Fruit fly (Drosophila melanogaster) whole organism, prepupa: ENCODE data around the gene mRpS11.

Experiments
- CG10631 ChIP-seq: fragments of 200-800 bp; sonication (Bioruptor generic); optimal IDR thresholded peaks from 2 replicates; lab custom pipeline; 2016; ENCODE audit warnings: missing biosample characterization, missing genetic modification characterization
- CG10669 ChIP-seq: fragments of 200-800 bp; sonication (Bioruptor generic); optimal IDR thresholded peaks from 3 replicates; lab custom pipeline; 2018; ENCODE audit warnings: missing biosample characterization, mild to moderate bottlenecking, missing genetic modification characterization, moderate library complexity
- CG11762 ChIP-seq: fragments of 200-800 bp; sonication (Bioruptor generic); optimal IDR thresholded peaks from 3 replicates; lab custom pipeline; 2016; ENCODE audit warnings: missing biosample characterization, missing genetic modification characterization; ENCODE audit not compliant: insufficient read depth
- CG11902 ChIP-seq: fragments of 200-800 bp; sonication (Bioruptor generic); optimal IDR thresholded peaks from 3 replicates; lab custom pipeline; 2016; ENCODE audit warnings: missing biosample characterization, missing genetic modification characterization
- CG15336 ChIP-seq: fragments of 200-800 bp; sonication (Bioruptor generic); IDR thresholded peaks from 2 replicates; pipeline ENCODE4 v1.3.6; 2022; ENCODE audit warnings: missing biosample characterization, missing genetic modification characterization
- CG1621 ChIP-seq: fragments of 200-800 bp; sonication (Bioruptor generic); optimal IDR thresholded peaks from 3 replicates; lab custom pipeline; 2018; ENCODE audit warnings: missing biosample characterization, mild to moderate bottlenecking, missing genetic modification characterization
- CG3032 ChIP-seq: fragments of 200-800 bp; optimal IDR thresholded peaks from 2 replicates; lab custom pipeline; 2019; ENCODE audit warnings: missing biosample characterization, mild to moderate bottlenecking, missing genetic modification characterization, moderate library complexity
- CG32006 ChIP-seq: fragments of 200-800 bp; sonication (Bioruptor generic); optimal IDR thresholded peaks from 3 replicates; lab custom pipeline; 2017; ENCODE audit warnings: missing biosample characterization, mild to moderate bottlenecking, missing genetic modification characterization
- CG34406 ChIP-seq: fragments of 200-800 bp; sonication (Bioruptor generic); optimal IDR thresholded peaks from 3 replicates; lab custom pipeline; 2016; ENCODE audit warnings: missing biosample characterization, missing genetic modification characterization
- CG3919 ChIP-seq: fragments of 200-800 bp; sonication (Bioruptor generic); optimal IDR thresholded peaks from 3 replicates; lab custom pipeline; 2016; ENCODE audit warnings: missing biosample characterization, missing genetic modification characterization
- CG4318 ChIP-seq: fragments of 200-800 bp; sonication (Bioruptor generic); optimal IDR thresholded peaks from 3 replicates; lab custom pipeline; 2017; ENCODE audit warnings: missing biosample characterization, mild to moderate bottlenecking, missing genetic modification characterization
- CG6792 ChIP-seq: fragments of 200-800 bp; sonication (Bioruptor generic); optimal IDR thresholded peaks from 3 replicates; lab custom pipeline; 2016; ENCODE audit warnings: missing biosample characterization, missing genetic modification characterization
- CG6808 ChIP-seq: fragments of 200-800 bp; sonication (Bioruptor generic); optimal IDR thresholded peaks from 3 replicates; lab custom pipeline; 2017; ENCODE audit warnings: missing biosample characterization, missing genetic modification characterization, mild to moderate bottlenecking, moderate library complexity, missing genetic modification reagents
- CG6854 ChIP-seq: fragments of 200-800 bp; sonication (Bioruptor generic); optimal IDR thresholded peaks from 2 replicates; lab custom pipeline; 2017; ENCODE audit warnings: missing biosample characterization, mild to moderate bottlenecking, missing genetic modification characterization
- CG7368 ChIP-seq: fragments of 200-800 bp; sonication (Bioruptor generic); optimal IDR thresholded peaks from 3 replicates; lab custom pipeline; 2016; ENCODE audit warnings: missing biosample characterization, missing genetic modification characterization
- CG8319 ChIP-seq: fragments of 200-800 bp; sonication (Bioruptor generic); optimal IDR thresholded peaks from 3 replicates; lab custom pipeline; 2016; ENCODE audit warnings: missing biosample characterization, missing genetic modification characterization
- CG8632 ChIP-seq: fragments of 200-800 bp; sonication (Bioruptor generic); optimal IDR thresholded peaks from 3 replicates; lab custom pipeline; 2016; ENCODE audit warnings: missing biosample characterization, missing genetic modification characterization
- CG9139 ChIP-seq: fragments of 200-800 bp; sonication (Bioruptor generic); optimal IDR thresholded peaks from 3 replicates; lab custom pipeline; 2017; ENCODE audit warnings: missing biosample characterization, mild to moderate bottlenecking, missing genetic modification characterization
- Eip75B ChIP-seq: fragments of 200-800 bp; sonication (Bioruptor generic); optimal IDR thresholded peaks from 3 replicates; lab custom pipeline; 2016; ENCODE audit warnings: missing biosample characterization, missing genetic modification characterization
- Eip78C ChIP-seq: fragments of 200-800 bp; sonication (Bioruptor generic); peaks from one replicate; lab custom pipeline; 2016; ENCODE audit warnings: missing biosample characterization, missing genetic modification characterization
- Eip93F ChIP-seq: fragments of 200-800 bp; sonication (Bioruptor generic); optimal IDR thresholded peaks from 2 replicates; lab custom pipeline; 2016; ENCODE audit warnings: missing biosample characterization, mild to moderate bottlenecking, missing genetic modification characterization
- Ets21C ChIP-seq: fragments of 200-800 bp; sonication (Bioruptor generic); optimal IDR thresholded peaks from 3 replicates; lab custom pipeline; 2016; ENCODE audit warnings: missing biosample characterization, missing genetic modification characterization
- Ets96B ChIP-seq: fragments of 200-800 bp; optimal IDR thresholded peaks from 2 replicates; lab custom pipeline; 2019; ENCODE audit warnings: missing biosample characterization, mild to moderate bottlenecking, missing genetic modification characterization, moderate library complexity
- Gug ChIP-seq: fragments of 200-800 bp; sonication (Bioruptor generic); IDR thresholded peaks from 2 replicates; pipeline ENCODE4 v1.3.6; 2022; ENCODE audit warnings: missing biosample characterization, missing genetic modification characterization
- Hr38 ChIP-seq: sonication (Bioruptor generic); optimal IDR thresholded peaks from 2 replicates; lab custom pipeline; 2016; ENCODE audit warnings: missing biosample characterization, missing genetic modification characterization
- Lpt ChIP-seq: fragments of 200-800 bp; sonication (Bioruptor generic); optimal IDR thresholded peaks from 3 replicates; lab custom pipeline; 2016; ENCODE audit warnings: missing biosample characterization, missing genetic modification characterization
- Met ChIP-seq: fragments of 200-800 bp; sonication (Bioruptor generic); optimal IDR thresholded peaks from 3 replicates; lab custom pipeline; 2016; ENCODE audit warnings: missing biosample characterization, missing genetic modification characterization
- OdsH ChIP-seq: fragments of 200-800 bp; sonication (Bioruptor generic); optimal IDR thresholded peaks from 3 replicates; lab custom pipeline; 2016; ENCODE audit warnings: missing biosample characterization, missing genetic modification characterization
- Smox ChIP-seq: fragments of 200-800 bp; sonication (Bioruptor generic); optimal IDR thresholded peaks from 3 replicates; lab custom pipeline; 2016; ENCODE audit warnings: missing biosample characterization, missing genetic modification characterization
- Sox102F ChIP-seq: fragments of 200-800 bp; sonication (Bioruptor generic); optimal IDR thresholded peaks from 2 replicates; lab custom pipeline; 2016; ENCODE audit warnings: missing biosample characterization, mild to moderate bottlenecking, missing genetic modification characterization
- Sox14 ChIP-seq: fragments of 200-800 bp; sonication (Bioruptor generic); optimal IDR thresholded peaks from 3 replicates; lab custom pipeline; 2016; ENCODE audit warnings: missing biosample characterization, missing genetic modification characterization
- Sox15 ChIP-seq: fragments of 200-800 bp; sonication (Bioruptor generic); optimal IDR thresholded peaks from 3 replicates; lab custom pipeline; 2016; ENCODE audit warnings: missing biosample characterization, missing genetic modification characterization
- achi ChIP-seq: fragments of 200-800 bp; sonication (Bioruptor generic); optimal IDR thresholded peaks from 3 replicates; lab custom pipeline; 2016; ENCODE audit warnings: missing biosample characterization, missing genetic modification characterization
- acj6 ChIP-seq: fragments of 200-800 bp; sonication (Bioruptor generic); optimal IDR thresholded peaks from 3 replicates; lab custom pipeline; 2016; ENCODE audit warnings: missing biosample characterization, missing genetic modification characterization
- cyc ChIP-seq: fragments of 200-800 bp; sonication (Bioruptor generic); optimal IDR thresholded peaks from 3 replicates; lab custom pipeline; 2016; ENCODE audit warnings: missing biosample characterization, missing genetic modification characterization
- dac ChIP-seq: fragments of 200-800 bp; sonication (Bioruptor generic); optimal IDR thresholded peaks from 2 replicates; lab custom pipeline; 2017; ENCODE audit warnings: missing biosample characterization, mild to moderate bottlenecking, missing genetic modification characterization
- eg ChIP-seq: fragments of 200-800 bp; sonication (Bioruptor generic); IDR thresholded peaks from 3 replicates; pipeline ENCODE4 v1.3.6; 2022; ENCODE audit warnings: missing biosample characterization, missing genetic modification characterization
- fkh ChIP-seq: fragments of 200-800 bp; sonication (Bioruptor generic); optimal IDR thresholded peaks from 3 replicates; lab custom pipeline; 2017; ENCODE audit warnings: missing biosample characterization, mild to moderate bottlenecking, missing genetic modification characterization, moderate library complexity
- net ChIP-seq: fragments of 200-800 bp; sonication (Bioruptor generic); optimal IDR thresholded peaks from 3 replicates; lab custom pipeline; 2016; ENCODE audit warnings: missing biosample characterization, missing genetic modification characterization
- salr ChIP-seq, 2 experiments: fragments of 200-800 bp; sonication (Bioruptor generic); optimal IDR thresholded peaks; 3 replicates each; lab custom pipeline; 2016 to 2018; ENCODE audit warnings: missing biosample characterization in 2 of 2, missing genetic modification characterization in 2 of 2, mild to moderate bottlenecking in 1 of 2
- spab ChIP-seq: fragments of 200-800 bp; sonication (Bioruptor generic); optimal IDR thresholded peaks from 2 replicates; lab custom pipeline; 2017; ENCODE audit warnings: missing biosample characterization, mild to moderate bottlenecking, missing genetic modification characterization, missing genetic modification reagents
- ss ChIP-seq, 2 experiments: fragments of 200-800 bp; sonication (Bioruptor generic); optimal IDR thresholded peaks; 2 replicates in 1 of 2; 3 replicates in 1 of 2; lab custom pipeline; 2017 to 2018; ENCODE audit warnings: mild to moderate bottlenecking in 2 of 2, missing biosample characterization in 2 of 2, missing genetic modification characterization in 2 of 2, moderate library complexity in 1 of 2
- svp ChIP-seq: fragments of 200-800 bp; sonication (Bioruptor generic); peaks from one replicate; lab custom pipeline; 2016; ENCODE audit warnings: missing biosample characterization, missing genetic modification characterization
- topi ChIP-seq: fragments of 200-800 bp; sonication (Bioruptor generic); optimal IDR thresholded peaks from 3 replicates; lab custom pipeline; 2016; ENCODE audit warnings: missing biosample characterization, missing genetic modification characterization
- vri ChIP-seq: fragments of 200-800 bp; sonication (Bioruptor generic); optimal IDR thresholded peaks from 3 replicates; lab custom pipeline; 2016; ENCODE audit warnings: missing biosample characterization, mild to moderate bottlenecking, missing genetic modification characterization

mRpS11 gene

dm6 chr3R:17059100-17059810, 13.3 kb upstream of the mRpS11 start (continued):
- TF ChIP-seq CG1621 (tag; lab: Kevin White, UChicago), result peak; percentile 78
- peak; percentile 85 for TF ChIP-seq Eip75B (GFP tag; lab: Kevin White, UChicago)
- peak; percentile 87 for TF ChIP-seq acj6 (GFP tag; lab: Kevin White, UChicago)
- peak; percentile 32 for TF ChIP-seq fkh (GFP tag; lab: Kevin White, UChicago)
- peak; percentile 82 for TF ChIP-seq CG3032 (tag; lab: Kevin White, UChicago)
- TF ChIP-seq topi, result peak; percentile 81
- TF ChIP-seq CG32006, result peak; percentile 98
- TF ChIP-seq Eip78C (GFP tag; lab: Kevin White, UChicago), result peak; percentile 97
- peak; percentile 86 for TF ChIP-seq CG10669 (GFP tag; lab: Kevin White, UChicago)
- TF ChIP-seq CG15336 (GFP tag; lab: Robert Waterston, UW), result peak; percentile 81
- TF ChIP-seq Gug (GFP tag; lab: Robert Waterston, UW), result peak; percentile 52
- peak; percentile 92 for TF ChIP-seq Sox15 (GFP tag; lab: Kevin White, UChicago)
- TF ChIP-seq CG7368, result peak; percentile 77
- peak; percentile 95 for TF ChIP-seq svp (GFP tag; lab: Kevin White, UChicago)
- peak; percentile 83 for TF ChIP-seq CG8319
- TF ChIP-seq Smox (GFP tag; lab: Kevin White, UChicago), result peak; percentile 74
- peak; percentile 83 for TF ChIP-seq Ets96B (tag; lab: Kevin White, UChicago)
- peak; percentile 81 for TF ChIP-seq net (GFP tag; lab: Kevin White, UChicago)
- peak; percentile 83 for TF ChIP-seq CG11762 (GFP tag; lab: Kevin White, UChicago)
- TF ChIP-seq CG6808 (GFP tag; lab: Kevin White, UChicago), result peak; percentile 85
- TF ChIP-seq Hr38 (GFP tag; lab: Kevin White, UChicago), result no peak

dm6 chr3R:17059811-17060169, 12.7 kb upstream of the mRpS11 start:
- TF ChIP-seq Met (no peak), topi (no peak), salr (GFP tag; optimal IDR thresholded peaks at IDR 0.05; lab: Kevin White, UChicago) (peak in 1 of 2 experiments; percentile 27), CG3919 (no peak)

dm6 chr3R:17060244-17060664, 12.3 kb upstream of the mRpS11 start:
- TF ChIP-seq Gug (GFP tag; lab: Robert Waterston, UW) (peak; percentile 42), CG6792 (GFP tag; lab: Kevin White, UChicago) (peak; percentile 46), CG10669 (GFP tag; lab: Kevin White, UChicago) (peak; percentile 70), CG15336 (GFP tag; lab: Robert Waterston, UW) (peak; percentile 79), CG8632 (peak; percentile 42), Lpt (peak; percentile 10), CG3032 (tag; lab: Kevin White, UChicago) (peak; percentile 72), CG6854 (GFP tag; lab: Kevin White, UChicago) (no peak), CG4318 (GFP tag; lab: Kevin White, UChicago) (peak; percentile 85), topi (peak; percentile 54), CG11902 (GFP tag; lab: Kevin White, UChicago) (peak; percentile 9), Sox102F (GFP tag; lab: Kevin White, UChicago) (no peak), Eip93F (GFP tag; lab: Kevin White, UChicago) (no peak), eg (GFP tag; lab: Robert Waterston, UW) (peak; percentile 73), CG6808 (GFP tag; lab: Kevin White, UChicago) (peak; percentile 73), Met (peak; percentile 52), achi (GFP tag; lab: Kevin White, UChicago) (peak; percentile 71), Sox15 (GFP tag; lab: Kevin White, UChicago) (peak; percentile 43), salr (GFP tag; optimal IDR thresholded peaks at IDR 0.05; lab: Kevin White, UChicago) (peak in 1 of 2 experiments; percentile 93), CG11762 (GFP tag; lab: Kevin White, UChicago) (peak; percentile 58), dac (GFP tag; lab: Kevin White, UChicago) (peak; percentile 65), Ets21C (GFP tag; lab: Kevin White, UChicago) (no peak), CG10631 (GFP tag; lab: Kevin White, UChicago) (peak; percentile 73), acj6 (GFP tag; lab: Kevin White, UChicago) (peak; percentile 70), CG9139 (peak; percentile 40), Sox14 (GFP tag; lab: Kevin White, UChicago) (peak; percentile 67), ss (GFP tag; optimal IDR thresholded peaks at IDR 0.05; lab: Kevin White, UChicago) (peak; percentile 49 to 62), OdsH (GFP tag; lab: Kevin White, UChicago) (peak; percentile 76), CG34406 (GFP tag; lab: Kevin White, UChicago) (peak; percentile 50), spab (peak; percentile 73), CG32006 (peak; percentile 95), Hr38 (GFP tag; lab: Kevin White, UChicago) (no peak), vri (GFP tag; lab: Kevin White, UChicago) (no peak), cyc (GFP tag; lab: Kevin White, UChicago) (peak; percentile 38)
